Worm (Caenorhabditis elegans): Measurements from ENCODE around the gene col-181.

- TF ChIP-seq ref-2 (tag; optimal IDR thresholded peaks at IDR 0.05): no peak
- no peak for TF ChIP-seq pha-4 (tag; optimal IDR thresholded peaks at IDR 0.05)
- TF ChIP-seq ceh-9 (tag; optimal IDR thresholded peaks at IDR 0.05): no peak
- no peak for TF ChIP-seq lin-11 (tag; optimal IDR thresholded peaks at IDR 0.05)
- no peak for TF ChIP-seq pros-1 (tag; optimal IDR thresholded peaks at IDR 0.05)
- no peak for TF ChIP-seq mec-3 (tag; optimal IDR thresholded peaks at IDR 0.05; ENCODE audit: borderline replicate concordance)
- no peak for TF ChIP-seq fkh-10 (GFP tag; optimal IDR thresholded peaks at IDR 0.05)
- TF ChIP-seq unc-3 (GFP tag; conservative IDR thresholded peaks at IDR 0.05): no peak
- TF ChIP-seq unc-3 (tag; optimal IDR thresholded peaks at IDR 0.05): no peak
- no peak for TF ChIP-seq dve-1 (tag; optimal IDR thresholded peaks at IDR 0.05)
- no peak for TF ChIP-seq ceh-30 (tag; optimal IDR thresholded peaks at IDR 0.05)
- TF ChIP-seq pha-2 (tag; optimal IDR thresholded peaks at IDR 0.05): no peak
Observed at ce11 chrX:12092621-12093020, 12.1 kb upstream of the col-181 start.
